Fruit fly (Drosophila melanogaster) whole organism, embryonic: ENCODE data around the gene Hecw.

Experiments used
- B-H2 ChIP-seq: fragments of 200-800 bp; sonication (Bioruptor generic); optimal IDR thresholded peaks from 2 replicates; lab custom pipeline; 2018; ENCODE audit warnings: missing biosample characterization, mild to moderate bottlenecking, missing genetic modification characterization
- CG10565 ChIP-seq: fragments of 200-800 bp; sonication (Bioruptor generic); optimal IDR thresholded peaks from 3 replicates; lab custom pipeline; 2016; ENCODE audit warnings: missing biosample characterization, mild to moderate bottlenecking, missing genetic modification characterization
- CG10959 ChIP-seq: fragments of 200-800 bp; sonication (Bioruptor generic); IDR thresholded peaks from 2 replicates; pipeline ENCODE4 v1.3.6; 2022; ENCODE audit warnings: missing biosample characterization, missing genetic modification characterization
- CG11093 ChIP-seq: fragments of 200-800 bp; sonication (Bioruptor generic); IDR thresholded peaks from 3 replicates; pipeline ENCODE4 v1.3.6; 2022; ENCODE audit warnings: missing biosample characterization, missing genetic modification characterization
- CG11560 ChIP-seq: fragments of 200-800 bp; sonication (Bioruptor generic); IDR thresholded peaks from 3 replicates; pipeline ENCODE4 v1.3.6; 2022; ENCODE audit warnings: missing biosample characterization, missing genetic modification characterization
- CG12104 ChIP-seq: fragments of 200-800 bp; sonication (Bioruptor generic); optimal IDR thresholded peaks from 3 replicates; lab custom pipeline; 2016; ENCODE audit warnings: missing biosample characterization, missing genetic modification characterization
- CG12769 ChIP-seq: fragments of 200-800 bp; sonication (Bioruptor generic); optimal IDR thresholded peaks from 2 replicates; lab custom pipeline; 2019; ENCODE audit warnings: missing biosample characterization, mild to moderate bottlenecking, missing genetic modification characterization, moderate library complexity
- CG13123 ChIP-seq: fragments of 200-800 bp; sonication (Bioruptor generic); optimal IDR thresholded peaks from 2 replicates; lab custom pipeline; 2016; ENCODE audit warnings: missing biosample characterization, missing genetic modification characterization
- CG14441 ChIP-seq: fragments of 200-800 bp; sonication (Bioruptor generic); IDR thresholded peaks from 2 replicates; pipeline ENCODE4 v1.3.6; 2022; ENCODE audit warnings: missing biosample characterization, missing genetic modification characterization
- CG15479 ChIP-seq: fragments of 200-800 bp; sonication (Bioruptor generic); optimal IDR thresholded peaks from 3 replicates; lab custom pipeline; 2019; ENCODE audit warnings: missing biosample characterization, mild to moderate bottlenecking, missing genetic modification characterization, moderate library complexity
- CG15696 ChIP-seq: fragments of 200-800 bp; sonication (Bioruptor generic); optimal IDR thresholded peaks from 2 replicates; lab custom pipeline; 2019; ENCODE audit warnings: missing biosample characterization, mild to moderate bottlenecking, missing genetic modification characterization, moderate library complexity
- CG17361 ChIP-seq: fragments of 200-800 bp; sonication (Bioruptor generic); IDR thresholded peaks from 3 replicates; pipeline ENCODE4 v1.3.6; 2022; ENCODE audit warnings: missing biosample characterization, missing genetic modification characterization
- CG17612 ChIP-seq: fragments of 200-800 bp; sonication (Bioruptor generic); IDR thresholded peaks from 2 replicates; pipeline ENCODE4 v1.3.6; 2022; ENCODE audit warnings: missing biosample characterization, missing genetic modification characterization
- CG4707 ChIP-seq: fragments of 200-800 bp; sonication (Bioruptor generic); optimal IDR thresholded peaks from 2 replicates; lab custom pipeline; 2018; ENCODE audit warnings: missing biosample characterization, mild to moderate bottlenecking, missing genetic modification characterization, moderate library complexity
- CG5180 ChIP-seq: fragments of 200-800 bp; sonication (Bioruptor generic); optimal IDR thresholded peaks from 3 replicates; lab custom pipeline; 2017; ENCODE audit warnings: missing biosample characterization, missing genetic modification characterization, mild to moderate bottlenecking, moderate library complexity, missing genetic modification reagents
- CG7987 ChIP-seq: fragments of 200-800 bp; sonication (Bioruptor generic); optimal IDR thresholded peaks from 2 replicates; lab custom pipeline; 2018; ENCODE audit warnings: missing biosample characterization, mild to moderate bottlenecking, missing genetic modification characterization, moderate library complexity
- Camta ChIP-seq: fragments of 200-800 bp; sonication (Bioruptor generic); optimal IDR thresholded peaks from 2 replicates; lab custom pipeline; 2016; ENCODE audit warnings: missing biosample characterization, missing genetic modification characterization
- Dll ChIP-seq: fragments of 200-800 bp; sonication (Bioruptor generic); IDR thresholded peaks from 4 replicates; pipeline ENCODE4 v1.3.6; 2022; ENCODE audit warnings: missing biosample characterization, missing genetic modification characterization; ENCODE audit not compliant: partially characterized antibody
- HHEX ChIP-seq: fragments of 200-800 bp; sonication (Bioruptor generic); optimal IDR thresholded peaks from 3 replicates; lab custom pipeline; 2017; ENCODE audit warnings: missing biosample characterization, mild to moderate bottlenecking, missing genetic modification characterization, missing genetic modification reagents
- Hmx ChIP-seq: fragments of 200-800 bp; sonication (Bioruptor generic); optimal IDR thresholded peaks from 2 replicates; lab custom pipeline; 2016; ENCODE audit warnings: missing biosample characterization, missing genetic modification characterization
- Hsf ChIP-seq: fragments of 200-800 bp; sonication (Bioruptor generic); optimal IDR thresholded peaks from 3 replicates; lab custom pipeline; 2016; ENCODE audit warnings: missing biosample characterization, missing genetic modification characterization
- Lpt ChIP-seq: fragments of >200 bp; optimal IDR thresholded peaks from 2 replicates; lab custom pipeline; 2018; ENCODE audit warnings: missing biosample characterization, missing genetic modification characterization
- MTF-1 ChIP-seq: fragments of 200-800 bp; sonication (Bioruptor generic); optimal IDR thresholded peaks from 2 replicates; lab custom pipeline; 2018; ENCODE audit warnings: missing biosample characterization, mild to moderate bottlenecking, missing genetic modification characterization, borderline replicate concordance
- Neu2 ChIP-seq: fragments of 200-800 bp; sonication (Bioruptor generic); optimal IDR thresholded peaks from 3 replicates; lab custom pipeline; 2016; ENCODE audit warnings: missing biosample characterization, missing genetic modification characterization, borderline replicate concordance
- Rfx ChIP-seq: fragments of 200-800 bp; sonication (Bioruptor generic); IDR thresholded peaks from 2 replicates; pipeline ENCODE4 v1.3.6; 2022; ENCODE audit warnings: missing biosample characterization, missing genetic modification characterization
- Sin3A ChIP-seq: fragments of >200 bp; optimal IDR thresholded peaks from 2 replicates; lab custom pipeline; 2018
- Taf1 ChIP-seq: fragments of 200-800 bp; sonication (Bioruptor generic); IDR thresholded peaks from 2 replicates; pipeline ENCODE4 v1.3.6; 2022; ENCODE audit warnings: missing biosample characterization, missing genetic modification characterization
- ap ChIP-seq: fragments of 200-800 bp; sonication (Bioruptor generic); IDR thresholded peaks from 2 replicates; pipeline ENCODE4 v1.3.6; 2022; ENCODE audit warnings: missing biosample characterization, missing genetic modification characterization
- bowl ChIP-seq: fragments of 200-800 bp; sonication (Bioruptor generic); IDR thresholded peaks from 2 replicates; pipeline ENCODE4 v1.3.6; 2022; ENCODE audit warnings: missing biosample characterization, missing genetic modification characterization
- chinmo ChIP-seq: fragments of 200-800 bp; sonication (Bioruptor generic); IDR thresholded peaks from 4 replicates; pipeline ENCODE4 v1.3.6; 2022; ENCODE audit warnings: missing biosample characterization, missing genetic modification characterization; ENCODE audit not compliant: partially characterized antibody
- dan ChIP-seq: fragments of 200-800 bp; sonication (Bioruptor generic); IDR thresholded peaks from 2 replicates; pipeline ENCODE4 v1.3.6; 2022; ENCODE audit warnings: missing biosample characterization, missing genetic modification characterization
- exex ChIP-seq: fragments of 200-800 bp; sonication (Bioruptor generic); optimal IDR thresholded peaks from 4 replicates; lab custom pipeline; 2018; ENCODE audit warnings: missing biosample characterization, mild to moderate bottlenecking, missing genetic modification characterization, moderate library complexity
- fd3F ChIP-seq: fragments of 200-800 bp; sonication (Bioruptor generic); optimal IDR thresholded peaks from 2 replicates; lab custom pipeline; 2018; ENCODE audit warnings: missing biosample characterization, mild to moderate bottlenecking, missing genetic modification characterization, moderate library complexity
- fd64A ChIP-seq: fragments of 200-800 bp; sonication (Bioruptor generic); optimal IDR thresholded peaks from 3 replicates; lab custom pipeline; 2018; ENCODE audit warnings: missing biosample characterization, mild to moderate bottlenecking, missing genetic modification characterization
- gem ChIP-seq: fragments of 200-800 bp; sonication (Bioruptor generic); optimal IDR thresholded peaks from 2 replicates; lab custom pipeline; 2019; ENCODE audit warnings: missing biosample characterization, mild to moderate bottlenecking, missing genetic modification characterization, moderate library complexity
- grn ChIP-seq: fragments of 200-800 bp; sonication (Bioruptor generic); optimal IDR thresholded peaks from 3 replicates; lab custom pipeline; 2017; ENCODE audit warnings: missing biosample characterization, missing genetic modification characterization
- lmd ChIP-seq: fragments of 200-800 bp; sonication (Bioruptor generic); IDR thresholded peaks from 2 replicates; pipeline ENCODE4 v1.3.6; 2022; ENCODE audit warnings: missing biosample characterization, missing genetic modification characterization
- nau ChIP-seq: fragments of 200-800 bp; sonication (Bioruptor generic); optimal IDR thresholded peaks from 3 replicates; lab custom pipeline; 2017; ENCODE audit warnings: missing biosample characterization, mild to moderate bottlenecking, missing genetic modification characterization, missing genetic modification reagents
- odd ChIP-seq: fragments of 200-800 bp; sonication (Bioruptor generic); optimal IDR thresholded peaks from 2 replicates; lab custom pipeline; 2017; ENCODE audit warnings: missing biosample characterization, mild to moderate bottlenecking, missing genetic modification characterization
- peb ChIP-seq: fragments of 200-800 bp; sonication (Bioruptor generic); IDR thresholded peaks from 2 replicates; pipeline ENCODE4 v1.3.6; 2022; ENCODE audit warnings: missing biosample characterization, missing genetic modification characterization
- pita ChIP-seq: fragments of 200-800 bp; sonication (Bioruptor generic); optimal IDR thresholded peaks from 2 replicates; lab custom pipeline; 2017; ENCODE audit warnings: missing biosample characterization, mild to moderate bottlenecking, missing genetic modification characterization
- rib ChIP-seq: fragments of 200-800 bp; sonication (Bioruptor generic); IDR thresholded peaks from 2 replicates; pipeline ENCODE4 v1.3.6; 2022; ENCODE audit warnings: missing biosample characterization, missing genetic modification characterization
- sd ChIP-seq: fragments of 200-800 bp; sonication (Bioruptor generic); optimal IDR thresholded peaks from 3 replicates; lab custom pipeline; 2018; ENCODE audit warnings: missing biosample characterization, mild to moderate bottlenecking, missing genetic modification characterization, moderate library complexity
- slp2 ChIP-seq: fragments of 200-800 bp; sonication (Bioruptor generic); optimal IDR thresholded peaks from 2 replicates; lab custom pipeline; 2016; ENCODE audit warnings: missing biosample characterization, missing genetic modification characterization
- sob ChIP-seq: fragments of 200-800 bp; sonication (Bioruptor generic); IDR thresholded peaks from 2 replicates; pipeline ENCODE4 v1.3.6; 2022; ENCODE audit warnings: missing biosample characterization, missing genetic modification characterization
- ssp ChIP-seq: fragments of 200-800 bp; sonication (Bioruptor generic); IDR thresholded peaks from 2 replicates; pipeline ENCODE4 v1.3.6; 2022; ENCODE audit warnings: missing biosample characterization, missing genetic modification characterization
- tll ChIP-seq, 2 experiments: fragments of 200-800 bp in 1 of 2; fragments of >200 bp in 1 of 2; sonication (Bioruptor generic) in 1 of 2; optimal IDR thresholded peaks; 2 replicates each; lab custom pipeline; 2017 to 2019; ENCODE audit warnings: missing biosample characterization in 2 of 2, missing genetic modification characterization in 2 of 2, mild to moderate bottlenecking in 1 of 2, moderate library complexity in 1 of 2
- usp ChIP-seq: fragments of >200 bp; optimal IDR thresholded peaks from 2 replicates; lab custom pipeline; 2017; ENCODE audit warnings: missing biosample characterization, missing genetic modification characterization
- vfl ChIP-seq: fragments of 200-800 bp; sonication (Bioruptor generic); optimal IDR thresholded peaks from 2 replicates; lab custom pipeline; 2016; ENCODE audit warnings: missing biosample characterization, missing genetic modification characterization
- wor ChIP-seq: fragments of 200-800 bp; sonication (Bioruptor generic); IDR thresholded peaks from 2 replicates; pipeline ENCODE4 v1.3.6; 2022; ENCODE audit warnings: missing biosample characterization, missing genetic modification characterization
- yki ChIP-seq: fragments of >200 bp; optimal IDR thresholded peaks from 3 replicates; lab custom pipeline; 2018

The Hecw gene

DNA sequence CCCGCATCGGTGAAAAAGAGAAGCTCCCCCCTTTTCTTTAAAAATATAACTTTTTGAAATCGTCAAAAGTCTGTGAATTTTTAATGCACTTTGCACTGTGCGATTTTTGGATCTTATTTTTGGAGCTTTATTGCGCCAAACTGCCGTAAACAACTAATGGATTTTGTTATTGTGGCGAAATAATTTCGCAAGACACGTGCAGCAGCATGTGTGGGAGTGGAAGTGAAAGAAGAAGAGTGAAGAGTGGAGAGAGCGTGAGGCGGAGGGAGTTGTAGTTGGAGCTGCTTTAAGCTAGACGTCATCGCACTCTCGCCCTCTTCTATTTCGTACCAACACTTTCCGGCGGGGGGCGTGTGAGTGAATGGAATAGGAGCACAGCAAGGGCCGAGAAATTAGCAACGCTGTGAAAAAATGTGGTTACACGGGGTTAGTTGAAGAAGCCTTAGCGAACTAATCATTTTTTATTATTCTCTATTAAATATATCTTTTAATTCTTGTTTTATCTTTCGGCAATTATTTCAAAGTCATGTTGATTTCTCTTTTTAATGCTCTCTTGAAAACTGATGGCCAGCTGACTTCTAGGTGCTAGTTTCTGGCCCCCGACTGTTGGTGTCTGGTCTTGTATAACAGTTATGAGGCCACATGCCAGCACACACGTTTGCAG lies 25.2 kb upstream of the Hecw start (continued):
- TF ChIP-seq CG11560 (peak; percentile 81), MTF-1 (peak; percentile 76), fd3F (GFP tag; lab: Kevin White, UChicago) (peak; percentile 90), CG15479 (GFP tag; lab: Kevin White, UChicago) (no peak), tll (GFP tag; optimal IDR thresholded peaks at IDR 0.05; lab: Kevin White, UChicago) (no peak), exex (tag; lab: Kevin White, UChicago) (peak; percentile 60), CG12104 (peak; percentile 87), CG17612 (peak; percentile 80), dan (GFP tag; lab: Robert Waterston, UW) (peak; percentile 38; the same call in 1 of the 2 replicates), CG5180 (peak; percentile 89), CG14441 (GFP tag; lab: Robert Waterston, UW) (peak; percentile 93), bowl (peak; percentile 87), yki (lab: Kevin White, UChicago) (no peak), HHEX (GFP tag; lab: Kevin White, UChicago) (peak; percentile 96), usp (no peak), CG7987 (GFP tag; lab: Kevin White, UChicago) (peak; percentile 77), vfl (GFP tag; lab: Kevin White, UChicago) (peak; percentile 73), slp2 (GFP tag; lab: Kevin White, UChicago) (peak; percentile 59), Dll (GFP tag; lab: Robert Waterston, UW) (no peak), Taf1 (peak; percentile 91), Rfx (GFP tag; lab: Robert Waterston, UW) (peak; percentile 93), CG17361 (GFP tag; lab: Robert Waterston, UW) (peak; percentile 94), CG10959 (GFP tag; lab: Robert Waterston, UW) (peak; percentile 73), peb (GFP tag; lab: Robert Waterston, UW) (peak; percentile 85), Camta (GFP tag; lab: Kevin White, UChicago) (peak; percentile 59), Sin3A (no peak), CG13123 (GFP tag; lab: Kevin White, UChicago) (peak; percentile 74), pita (no peak), Hmx (GFP tag; lab: Kevin White, UChicago) (peak; percentile 72), CG12769 (tag; lab: Kevin White, UChicago) (peak; percentile 91), Neu2 (no peak), CG10565 (peak; percentile 29), CG4707 (GFP tag; lab: Kevin White, UChicago) (peak; percentile 73), gem (tag; lab: Kevin White, UChicago) (peak; percentile 97), sob (GFP tag; lab: Robert Waterston, UW) (peak; percentile 94), Lpt (GFP tag; lab: Kevin White, UChicago) (no peak), wor (GFP tag; lab: Robert Waterston, UW) (peak; percentile 91), ap (GFP tag; lab: Robert Waterston, UW) (peak; percentile 91), odd (GFP tag; lab: Kevin White, UChicago) (peak; percentile 92), fd64A (peak; percentile 84), rib (GFP tag; lab: Robert Waterston, UW) (peak; percentile 92), chinmo (GFP tag; lab: Robert Waterston, UW) (no peak), CG11093 (GFP tag; lab: Robert Waterston, UW) (peak; percentile 92), nau (GFP tag; lab: Kevin White, UChicago) (peak; percentile 92), lmd (GFP tag; lab: Robert Waterston, UW) (peak; percentile 95), grn (GFP tag; lab: Kevin White, UChicago) (peak; percentile 37), ssp (GFP tag; lab: Robert Waterston, UW) (peak; percentile 85), B-H2 (GFP tag; lab: Kevin White, UChicago) (peak; percentile 90), Hsf (GFP tag; lab: Kevin White, UChicago) (peak; percentile 86), sd (peak; percentile 83), CG15696 (tag; lab: Kevin White, UChicago) (peak; percentile 69)
